Worm (Caenorhabditis elegans) whole organism, L2 larva: ENCODE measurements around the gene sms-1.

Experiments
- ceh-16 ChIP-seq: fragments of 150-350 bp; optimal IDR thresholded peaks from 2 replicates; lab custom pipeline; 2014; ENCODE audit warnings: missing biosample characterization, missing genetic modification characterization
- lin-13 ChIP-seq: fragments of 150-350 bp; optimal IDR thresholded peaks from 2 replicates; lab custom pipeline; 2014; ENCODE audit warnings: missing biosample characterization, missing genetic modification reagents, missing genetic modification characterization
- nhr-11 ChIP-seq: fragments of 150-350 bp; optimal IDR thresholded peaks from 2 replicates; lab custom pipeline; 2014; ENCODE audit warnings: missing biosample characterization, missing genetic modification characterization
- nhr-23 ChIP-seq: fragments of 150-350 bp; optimal IDR thresholded peaks from 2 replicates; lab custom pipeline; 2014; ENCODE audit warnings: missing biosample characterization, missing genetic modification reagents, missing genetic modification characterization
- nhr-25 ChIP-seq: fragments of 150-350 bp; sonication (generic microtip); optimal IDR thresholded peaks from 3 replicates; lab custom pipeline; 2014; ENCODE audit warnings: missing biosample characterization, missing genetic modification characterization
- snpc-4 ChIP-seq: fragments of 150-350 bp; optimal IDR thresholded peaks from 2 replicates; lab custom pipeline; 2014; ENCODE audit warnings: missing biosample characterization, missing genetic modification characterization
- unc-39 ChIP-seq: fragments of 150-350 bp; optimal IDR thresholded peaks from 2 replicates; lab custom pipeline; 2014; ENCODE audit warnings: missing biosample characterization, missing genetic modification characterization
- unc-62 ChIP-seq: fragments of 150-350 bp; optimal IDR thresholded peaks from 2 replicates; lab custom pipeline; 2014; ENCODE audit warnings: missing biosample characterization, missing genetic modification reagents, missing genetic modification characterization

DNA sequence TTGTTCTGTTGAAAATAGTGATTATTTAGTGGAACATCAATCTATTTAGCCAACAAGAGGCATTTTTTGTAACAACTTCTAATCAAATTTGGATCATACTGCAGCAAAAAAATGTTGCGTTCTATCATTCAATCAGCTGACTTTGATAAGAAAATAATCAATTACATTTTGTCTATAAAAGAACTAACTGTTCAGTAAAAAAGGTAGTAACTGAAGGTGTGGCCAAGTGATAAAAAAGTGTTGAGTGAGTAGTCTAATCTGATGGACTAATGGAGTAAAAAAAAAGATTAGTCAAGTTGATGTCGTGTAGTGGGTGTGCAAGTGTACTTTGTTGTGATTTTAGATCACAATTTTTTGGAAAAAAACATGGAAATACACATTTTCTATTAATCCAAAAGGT lies 5.6 kb downstream of the sms-1 start:
- TF ChIP-seq unc-62 (GFP tag; lab: Kevin White, UChicago) (no peak), snpc-4 (tag; lab: Kevin White, UChicago) (no peak), nhr-11 (no peak), ceh-16 (tag; lab: Kevin White, UChicago) (no peak), nhr-25 (tag; lab: Kevin White, UChicago) (no peak), unc-39 (tag; lab: Kevin White, UChicago) (no peak), lin-13 (GFP tag; lab: Kevin White, UChicago) (no peak), nhr-23 (tag; lab: Kevin White, UChicago) (no peak)
